Worm (Caenorhabditis elegans) whole organism, L4/young adult: ENCODE measurements around the gene nas-8.

Experiments
- W03F9.2 ChIP-seq: fragments of 150-350 bp; optimal IDR thresholded peaks from 2 replicates; lab custom pipeline; 2014; ENCODE audit warnings: missing biosample characterization, missing genetic modification characterization
- dao-5 ChIP-seq: sonication (generic microtip); optimal IDR thresholded peaks from 2 replicates; lab custom pipeline; 2016; ENCODE audit warnings: missing genotype, missing genetic modification characterization, moderate library complexity, missing compliant biosample characterization
- him-1 ChIP-seq: sonication (generic microtip); optimal IDR thresholded peaks from 2 replicates; lab custom pipeline; 2016; ENCODE audit warnings: missing genotype, missing genetic modification reagents, missing genetic modification characterization, missing compliant biosample characterization

Gene nas-8

DNA sequence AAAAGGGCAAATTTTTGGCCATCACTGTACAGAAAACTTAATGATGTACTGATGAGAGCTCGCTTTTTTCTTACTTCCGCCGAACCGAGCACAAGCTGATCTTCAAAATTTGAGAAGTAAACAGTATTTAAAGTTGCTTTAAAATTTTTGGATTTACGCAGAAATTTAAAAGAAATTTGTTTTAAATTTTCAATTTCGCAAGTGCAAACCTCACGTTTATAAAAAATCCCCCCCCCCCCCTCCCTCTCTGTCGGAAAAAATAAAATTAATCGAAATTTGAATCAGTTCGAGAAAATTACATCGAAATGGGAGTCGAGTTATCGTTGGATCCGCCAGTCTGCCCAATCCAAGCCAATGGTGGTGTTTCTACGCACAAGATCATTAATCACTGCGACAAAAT is 38.7 kb downstream of the nas-8 start, which contains the start of gene C34D4.3:
Gene C34D4.3 (plus strand): TSS at position 301 of the 400 bp plus-strand sequence.
- TF ChIP-seq him-1 (no peak), dao-5 (no peak)

DNA sequence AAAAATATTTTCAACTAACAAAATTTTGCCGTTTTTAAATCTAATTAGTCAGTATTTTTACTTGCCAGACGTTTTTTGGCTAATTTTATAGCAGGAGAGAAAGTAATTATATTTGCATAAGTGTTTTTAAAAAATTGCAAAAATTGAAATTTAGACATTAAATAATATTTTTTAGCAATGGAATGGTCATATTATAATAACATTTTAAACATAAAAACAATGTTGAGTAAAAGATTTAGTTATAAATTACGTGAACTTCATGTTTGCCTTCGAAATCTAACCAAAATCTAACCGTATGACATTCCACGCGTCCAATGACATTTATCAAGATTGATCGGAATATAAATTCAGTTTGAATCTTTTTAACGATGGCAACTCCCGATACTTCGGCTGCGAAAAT is 39.7 kb downstream of the nas-8 start, which contains the start of gene C34D4.2:
Gene C34D4.2 (plus strand): TSS at position 301 of the 400 bp plus-strand sequence.
- no peak for TF ChIP-seq dao-5
- TF ChIP-seq him-1, result no peak
- TF ChIP-seq W03F9.2 (tag; lab: Kevin White, UChicago), result no peak

DNA sequence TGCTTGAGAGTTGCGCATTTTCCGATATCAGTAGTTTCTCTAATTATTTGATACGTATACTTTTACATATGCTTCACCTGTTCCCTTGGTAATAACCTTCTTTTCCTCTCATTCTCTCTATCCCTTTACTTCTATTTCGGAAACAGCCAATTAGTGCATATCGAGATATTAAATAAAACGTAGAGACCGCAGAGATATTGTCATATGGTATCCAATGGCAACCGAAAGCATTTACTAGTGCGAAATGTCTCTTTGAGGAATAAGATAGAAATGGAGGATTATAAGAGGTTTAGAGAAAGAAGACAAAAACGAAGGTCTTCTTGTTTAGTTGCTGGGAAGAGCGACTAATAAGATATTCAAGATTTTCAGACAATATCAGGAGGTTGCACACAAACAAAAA is 41.7 kb downstream of the nas-8 start, which contains the start of gene maph-9:
Gene maph-9 (plus strand): TSS at position 273 of the 400 bp plus-strand sequence.
- TF ChIP-seq dao-5, result no peak
- no peak for TF ChIP-seq him-1
- TF ChIP-seq W03F9.2 (tag; lab: Kevin White, UChicago), result no peak

DNA sequence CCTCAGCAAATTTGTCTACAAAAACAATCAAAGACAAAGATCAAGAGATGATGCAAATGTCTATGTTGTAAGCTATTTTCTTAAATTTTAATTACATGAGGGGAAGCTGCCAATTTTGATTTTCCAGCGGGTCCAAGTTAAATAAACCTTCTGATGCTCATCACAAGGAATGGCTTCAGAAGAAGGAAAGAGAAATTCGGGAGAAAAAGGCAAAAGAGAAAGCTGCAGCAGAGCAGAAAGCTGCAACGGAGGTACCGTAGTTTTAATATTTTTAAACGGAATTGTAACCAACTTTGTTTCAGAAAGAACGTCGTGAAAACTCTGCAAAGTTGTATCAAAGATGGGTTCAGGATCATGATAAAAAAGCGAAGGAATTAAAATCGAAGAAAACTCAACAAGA is 43.5 kb downstream of the nas-8 start:
- TF ChIP-seq dao-5 (no peak), W03F9.2 (tag; lab: Kevin White, UChicago) (no peak), him-1 (no peak)

DNA sequence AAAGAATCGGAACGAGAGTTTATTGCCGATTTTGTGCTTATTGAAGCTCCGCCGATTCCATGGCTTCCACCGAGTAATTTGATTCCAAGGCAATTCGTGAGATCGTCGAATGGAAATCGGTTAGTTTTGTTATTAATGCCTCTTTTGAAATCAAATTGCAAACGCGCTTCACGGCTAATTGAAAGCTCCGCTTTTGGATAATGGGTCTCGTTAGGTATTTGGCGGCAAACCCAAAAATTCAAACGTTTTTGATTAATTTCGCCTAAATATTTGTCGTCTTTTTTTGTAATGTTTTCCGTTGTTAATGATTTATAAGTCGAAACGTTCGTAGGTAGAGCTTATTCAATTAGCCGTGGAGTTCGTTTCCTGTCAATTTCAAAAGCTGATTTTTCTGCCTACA is 44.9 kb downstream of the nas-8 start:
- TF ChIP-seq dao-5 (no peak), W03F9.2 (tag; lab: Kevin White, UChicago) (no peak), him-1 (no peak)

DNA sequence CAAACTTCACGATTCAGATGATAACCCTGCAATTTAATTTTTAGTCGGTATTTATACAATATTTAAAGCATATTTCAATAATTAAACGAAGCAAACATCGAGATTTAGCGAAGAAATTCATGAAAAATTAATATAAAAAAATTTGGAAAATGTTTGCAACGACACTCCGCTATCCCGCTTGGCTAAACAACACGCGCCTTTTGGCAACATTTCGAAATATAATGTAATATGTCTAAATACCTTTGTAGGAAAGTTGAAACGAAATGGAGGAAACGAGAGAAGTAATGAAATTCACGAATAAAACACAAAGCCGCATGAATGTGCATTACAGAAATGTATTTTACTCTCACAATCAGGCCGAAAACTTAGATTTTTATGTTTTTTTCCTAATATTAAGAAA is 51.0 kb downstream of the nas-8 start, which contains the start of gene rpc-1:
Gene rpc-1 (minus strand): TSS at position 26 of the 400 bp plus-strand sequence.
- TF ChIP-seq dao-5 (no peak), him-1 (no peak), W03F9.2 (tag; lab: Kevin White, UChicago) (no peak)

DNA sequence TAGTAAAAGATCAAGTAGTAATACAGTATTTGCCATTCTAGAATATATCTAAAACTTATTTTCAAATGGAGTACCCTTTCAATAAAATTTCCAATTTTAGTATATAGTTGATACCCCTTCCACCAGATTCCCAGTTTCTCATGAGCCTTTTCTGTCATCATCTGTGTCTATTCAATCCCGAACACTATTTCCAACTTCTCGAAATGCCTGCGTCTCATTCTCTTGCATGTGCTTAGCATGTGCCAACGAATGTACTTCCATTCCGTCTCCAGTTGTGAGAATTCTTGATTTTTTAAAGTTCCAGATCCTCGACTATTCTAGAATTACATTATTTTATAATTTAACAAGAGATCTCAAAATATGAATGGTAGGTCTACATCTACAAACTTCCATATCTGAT is 51.9 kb downstream of the nas-8 start, which contains the start of gene C42D4.18:
Gene C42D4.18 (plus strand): TSS at position 231 of the 400 bp plus-strand sequence.
- TF ChIP-seq dao-5 (no peak), him-1 (no peak), W03F9.2 (tag; lab: Kevin White, UChicago) (no peak)

DNA sequence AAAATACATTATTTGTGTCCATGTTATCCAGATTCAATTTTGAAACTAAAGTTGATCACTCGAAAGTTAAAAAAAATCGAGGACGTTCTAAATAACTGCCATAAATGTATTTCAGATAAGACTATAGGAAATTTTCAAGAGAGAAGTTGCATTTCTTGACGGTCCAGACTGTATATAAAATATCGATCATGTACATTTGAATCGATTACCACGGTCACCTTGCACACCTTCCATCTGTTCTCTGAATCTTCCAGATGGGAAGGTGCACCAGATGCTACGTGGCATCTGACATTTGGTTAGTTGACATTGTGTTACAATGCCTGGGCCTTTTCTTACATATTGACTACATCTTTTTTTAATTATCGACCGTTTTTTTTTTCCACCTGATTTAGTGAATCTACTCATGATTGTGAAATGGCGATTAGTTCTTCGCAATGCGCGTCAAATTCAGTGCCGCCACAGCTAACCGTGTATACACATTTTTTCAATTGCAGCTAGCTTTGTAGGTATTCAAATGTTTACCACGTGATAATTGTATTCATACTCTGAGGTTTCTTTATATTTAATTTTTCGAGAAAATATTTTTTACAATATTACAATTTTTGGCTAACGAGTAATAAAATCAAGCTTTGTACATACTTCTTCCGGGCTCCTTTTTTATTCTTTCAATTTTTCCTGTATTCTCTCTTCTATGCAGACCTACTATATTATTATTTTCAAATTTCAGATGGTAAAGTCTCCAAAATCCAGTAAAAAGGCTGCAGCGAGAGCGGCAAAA is 53.5 kb downstream of the nas-8 start, which contains the start of gene skr-16:
Gene skr-16 (plus strand): TSS at position 728 of the 778 bp plus-strand sequence.
- TF ChIP-seq him-1, result no peak
- no peak for TF ChIP-seq dao-5
- TF ChIP-seq W03F9.2 (tag; lab: Kevin White, UChicago), result no peak
